Fruit fly (Drosophila melanogaster) whole organism, prepupa: ENCODE results near the gene Rbf2.

Experiments
- CG31627 ChIP-seq: fragments of 200-800 bp; sonication (Bioruptor generic); optimal IDR thresholded peaks from 3 replicates; lab custom pipeline; 2016; ENCODE audit warnings: missing biosample characterization, missing genetic modification characterization
- CG7368 ChIP-seq: fragments of 200-800 bp; sonication (Bioruptor generic); optimal IDR thresholded peaks from 3 replicates; lab custom pipeline; 2016; ENCODE audit warnings: missing biosample characterization, missing genetic modification characterization
- CG8632 ChIP-seq: fragments of 200-800 bp; sonication (Bioruptor generic); optimal IDR thresholded peaks from 3 replicates; lab custom pipeline; 2016; ENCODE audit warnings: missing biosample characterization, missing genetic modification characterization
- Gug ChIP-seq: fragments of 200-800 bp; sonication (Bioruptor generic); IDR thresholded peaks from 2 replicates; pipeline ENCODE4 v1.3.6; 2022; ENCODE audit warnings: missing biosample characterization, missing genetic modification characterization
- Hr38 ChIP-seq: sonication (Bioruptor generic); optimal IDR thresholded peaks from 2 replicates; lab custom pipeline; 2016; ENCODE audit warnings: missing biosample characterization, missing genetic modification characterization
- Hr39 ChIP-seq: fragments of 200-800 bp; sonication (Bioruptor generic); optimal IDR thresholded peaks from 2 replicates; lab custom pipeline; 2016; ENCODE audit warnings: missing biosample characterization, missing genetic modification characterization
- Lpt ChIP-seq: fragments of 200-800 bp; sonication (Bioruptor generic); optimal IDR thresholded peaks from 3 replicates; lab custom pipeline; 2016; ENCODE audit warnings: missing biosample characterization, missing genetic modification characterization
- Smox ChIP-seq: fragments of 200-800 bp; sonication (Bioruptor generic); optimal IDR thresholded peaks from 3 replicates; lab custom pipeline; 2016; ENCODE audit warnings: missing biosample characterization, missing genetic modification characterization
- esn ChIP-seq: fragments of 200-800 bp; sonication (Bioruptor generic); optimal IDR thresholded peaks from 2 replicates; lab custom pipeline; 2016; ENCODE audit warnings: missing biosample characterization, mild to moderate bottlenecking, missing genetic modification characterization, moderate library complexity
- fd85E ChIP-seq: fragments of 200-800 bp; sonication (Bioruptor generic); optimal IDR thresholded peaks from 3 replicates; lab custom pipeline; 2016; ENCODE audit warnings: missing biosample characterization, missing genetic modification characterization
- ss ChIP-seq, 2 experiments: fragments of 200-800 bp; sonication (Bioruptor generic); optimal IDR thresholded peaks; 2 replicates in 1 of 2; 3 replicates in 1 of 2; lab custom pipeline; 2017 to 2018; ENCODE audit warnings: mild to moderate bottlenecking in 2 of 2, missing biosample characterization in 2 of 2, missing genetic modification characterization in 2 of 2, moderate library complexity in 1 of 2
- vri ChIP-seq: fragments of 200-800 bp; sonication (Bioruptor generic); optimal IDR thresholded peaks from 3 replicates; lab custom pipeline; 2016; ENCODE audit warnings: missing biosample characterization, mild to moderate bottlenecking, missing genetic modification characterization

- TF ChIP-seq Hr39 (GFP tag; lab: Kevin White, UChicago) (no peak), CG7368 (GFP tag; lab: Kevin White, UChicago) (no peak), ss (GFP tag; optimal IDR thresholded peaks at IDR 0.05; lab: Kevin White, UChicago) (peak in 1 of 2 experiments; percentile 28), Smox (GFP tag; lab: Kevin White, UChicago) (no peak), vri (GFP tag; lab: Kevin White, UChicago) (no peak), Lpt (GFP tag; lab: Kevin White, UChicago) (no peak), esn (GFP tag; lab: Kevin White, UChicago) (no peak), fd85E (GFP tag; lab: Kevin White, UChicago) (no peak), Hr38 (GFP tag; lab: Kevin White, UChicago) (no peak), CG31627 (GFP tag; lab: Kevin White, UChicago) (no peak), Gug (GFP tag; lab: Robert Waterston, UW) (no peak), CG8632 (GFP tag; lab: Kevin White, UChicago) (no peak)
Observed at dm6 chr3R:15973488-15973975, 8.3 kb downstream of the Rbf2 start.
